Worm (Caenorhabditis elegans): ENCODE data around the gene PDB1.1.

PDB1.1 gene

DNA sequence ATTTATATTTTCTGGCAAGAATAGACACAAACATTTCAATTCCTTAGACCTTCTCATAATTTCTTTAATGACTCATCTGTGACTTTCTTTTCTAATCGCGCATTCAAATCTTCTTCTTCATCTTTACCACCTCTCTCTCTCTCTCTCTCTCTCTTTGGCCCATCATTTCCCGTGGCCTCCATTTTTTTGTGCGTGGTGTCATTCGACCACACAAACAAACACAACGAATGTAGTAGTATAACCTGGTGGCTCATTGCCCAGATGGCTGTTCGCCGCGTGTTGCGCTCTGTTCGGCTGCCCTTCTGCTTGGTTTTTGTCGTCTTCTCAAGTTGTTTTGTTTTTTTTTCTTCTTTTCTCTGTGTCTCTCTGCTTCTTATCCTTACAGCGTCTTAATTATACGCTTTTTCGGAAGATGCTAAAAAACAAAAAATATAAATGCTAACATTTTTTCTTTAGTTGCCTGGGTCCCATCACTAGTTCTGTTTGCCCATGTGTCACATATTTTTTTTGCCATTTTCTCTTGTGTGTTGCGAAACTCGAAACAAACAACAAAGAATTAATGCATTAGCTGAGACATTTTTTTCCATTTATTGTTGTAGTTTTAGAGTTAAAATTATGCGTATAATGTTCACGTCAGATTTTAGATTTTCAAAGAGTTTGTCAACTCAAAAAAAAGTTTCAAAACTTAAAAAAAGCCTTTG lies 18.7 kb upstream of the PDB1.1 start (continued):
- no peak for TF ChIP-seq nhr-43 (tag; optimal IDR thresholded peaks at IDR 0.05; ENCODE audit: poor library complexity, severe bottlenecking)
- no peak for TF ChIP-seq lsy-12 (tag; optimal IDR thresholded peaks at IDR 0.05)
- TF ChIP-seq ztf-11 (tag; optimal IDR thresholded peaks at IDR 0.05) = no peak
- TF ChIP-seq R02D3.7 (tag; optimal IDR thresholded peaks at IDR 0.05) = no peak
- TF ChIP-seq ceh-28 (tag; optimal IDR thresholded peaks at IDR 0.05) = no peak
- TF ChIP-seq ZK546.5 (tag; optimal IDR thresholded peaks at IDR 0.05) = no peak
- no peak for TF ChIP-seq lin-15B (tag; optimal IDR thresholded peaks at IDR 0.05)
- no peak for TF ChIP-seq ceh-9 (tag; optimal IDR thresholded peaks at IDR 0.05)
- no peak for TF ChIP-seq elt-2 (tag; optimal IDR thresholded peaks at IDR 0.05)
- no peak for TF ChIP-seq snpc-4 (tag; optimal IDR thresholded peaks at IDR 0.05)

DNA sequence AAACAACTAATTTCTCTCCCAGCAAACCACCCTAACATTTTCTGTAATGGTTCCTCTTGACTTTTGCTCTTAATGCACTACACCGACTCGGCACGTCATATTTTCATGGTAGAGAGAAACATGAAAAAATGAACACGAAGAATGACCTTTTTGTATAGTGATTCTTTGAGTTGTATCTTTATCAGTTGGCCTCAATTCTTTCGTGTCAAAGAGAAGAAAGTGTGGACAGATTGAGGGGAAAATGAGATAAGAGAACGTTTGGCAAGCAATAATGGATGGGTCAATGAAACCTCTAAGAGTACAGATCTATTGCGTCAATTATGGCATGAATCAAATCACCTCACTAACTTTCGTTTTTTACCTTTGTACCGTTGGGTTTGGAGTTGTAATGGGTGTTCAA lies 17.1 kb upstream of the PDB1.1 start:
- no peak for TF ChIP-seq lin-39 (tag; optimal IDR thresholded peaks at IDR 0.05)
- TF ChIP-seq pqm-1 (tag; optimal IDR thresholded peaks at IDR 0.05) = peak; percentile 99
- TF ChIP-seq ceh-28 (tag; optimal IDR thresholded peaks at IDR 0.05) = peak; percentile 26
- TF ChIP-seq elt-3 (tag; optimal IDR thresholded peaks at IDR 0.05) = peak in 1 of 3 experiments; percentile 59
- TF ChIP-seq elt-2 (tag; optimal IDR thresholded peaks at IDR 0.05) = peak; percentile 91
- no peak for TF ChIP-seq R02D3.7 (tag; optimal IDR thresholded peaks at IDR 0.05)
- TF ChIP-seq jun-1 (tag; optimal IDR thresholded peaks at IDR 0.05) = peak; percentile 17
- peak; percentile 39 for TF ChIP-seq nhr-25 (tag; optimal IDR thresholded peaks at IDR 0.05)

DNA sequence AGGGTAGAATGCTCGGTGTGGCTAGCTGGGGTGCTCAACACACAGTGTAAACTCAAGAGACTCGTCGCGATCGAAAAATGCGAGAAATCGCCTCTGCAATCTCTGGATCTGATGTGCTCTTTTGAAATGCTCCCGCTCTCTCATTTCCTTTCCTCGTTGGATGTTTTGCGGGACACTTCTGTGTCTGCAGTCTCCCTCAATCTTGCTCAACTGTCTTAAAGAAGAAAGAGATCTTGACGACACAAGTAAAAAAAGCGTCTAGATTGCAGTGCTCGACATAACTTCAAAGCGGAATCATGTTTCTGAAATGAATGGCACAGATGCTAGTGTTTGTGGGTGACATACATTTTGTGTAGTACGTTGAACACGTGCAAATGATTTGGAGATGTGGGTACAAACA lies 14.7 kb upstream of the PDB1.1 start:
- no peak for TF ChIP-seq nhr-12 (tag; optimal IDR thresholded peaks at IDR 0.05)
- no peak for TF ChIP-seq elt-2 (tag; optimal IDR thresholded peaks at IDR 0.05)
- TF ChIP-seq pha-4 (tag; optimal IDR thresholded peaks at IDR 0.05) = peak; percentile 24

- TF ChIP-seq lin-39 (tag; optimal IDR thresholded peaks at IDR 0.05) (no peak), ceh-28 (tag; optimal IDR thresholded peaks at IDR 0.05) (no peak), zag-1 (tag; optimal IDR thresholded peaks at IDR 0.05) (no peak)
Observed at ce11 chrX:7573572-7573628, 14.5 kb upstream of the PDB1.1 start, which contains the start of the genes unc-98 and F08C6.18. TSS of gene unc-98 (minus strand) at chrX:7573619. TSS of gene F08C6.18 (minus strand) at chrX:7573628.

DNA sequence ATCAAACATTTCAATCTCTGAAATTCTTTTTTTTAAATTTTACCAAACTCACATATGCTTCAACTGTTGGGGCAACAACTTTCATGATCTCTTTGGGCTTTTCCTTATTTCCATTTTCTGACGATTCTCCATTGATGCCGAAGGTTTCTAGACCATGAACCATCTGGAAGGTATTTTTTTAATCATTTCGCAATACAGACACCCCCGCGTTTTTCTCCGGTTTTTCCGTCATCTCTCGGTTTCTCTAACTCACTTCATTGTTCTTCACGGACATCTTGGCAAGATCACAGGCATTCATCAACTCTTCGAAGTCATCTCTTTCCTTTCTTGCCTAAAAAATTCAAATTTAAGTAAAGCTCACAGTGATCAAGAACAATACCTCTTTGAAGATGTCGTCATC lies 14.3 kb upstream of the PDB1.1 start:
- TF ChIP-seq lin-15B (tag; optimal IDR thresholded peaks at IDR 0.05) (no peak), pqm-1 (tag; optimal IDR thresholded peaks at IDR 0.05) (no peak), ceh-82 (tag; optimal IDR thresholded peaks at IDR 0.05) (no peak), elt-1 (tag; optimal IDR thresholded peaks at IDR 0.05) (no peak), nhr-23 (tag; optimal IDR thresholded peaks at IDR 0.05) (no peak), nhr-76 (tag; optimal IDR thresholded peaks at IDR 0.05) (no peak), nhr-43 (tag; optimal IDR thresholded peaks at IDR 0.05; ENCODE audit: poor library complexity, severe bottlenecking) (no peak), ztf-4 (tag; optimal IDR thresholded peaks at IDR 0.05) (no peak), ztf-11 (tag; optimal IDR thresholded peaks at IDR 0.05) (no peak), nhr-12 (tag; optimal IDR thresholded peaks at IDR 0.05) (no peak), ceh-16 (tag; optimal IDR thresholded peaks at IDR 0.05) (no peak), ceh-9 (tag; optimal IDR thresholded peaks at IDR 0.05) (no peak), lsy-12 (tag; optimal IDR thresholded peaks at IDR 0.05) (no peak), aly-2 (tag; optimal IDR thresholded peaks at IDR 0.05) (no peak), mml-1 (tag; optimal IDR thresholded peaks at IDR 0.05) (no peak), nhr-11 (tag; optimal IDR thresholded peaks at IDR 0.05) (no peak), ZK546.5 (tag; optimal IDR thresholded peaks at IDR 0.05) (no peak), skn-1 (tag; optimal IDR thresholded peaks at IDR 0.05) (no peak), hmg-11 (tag; optimal IDR thresholded peaks at IDR 0.05) (no peak)

DNA sequence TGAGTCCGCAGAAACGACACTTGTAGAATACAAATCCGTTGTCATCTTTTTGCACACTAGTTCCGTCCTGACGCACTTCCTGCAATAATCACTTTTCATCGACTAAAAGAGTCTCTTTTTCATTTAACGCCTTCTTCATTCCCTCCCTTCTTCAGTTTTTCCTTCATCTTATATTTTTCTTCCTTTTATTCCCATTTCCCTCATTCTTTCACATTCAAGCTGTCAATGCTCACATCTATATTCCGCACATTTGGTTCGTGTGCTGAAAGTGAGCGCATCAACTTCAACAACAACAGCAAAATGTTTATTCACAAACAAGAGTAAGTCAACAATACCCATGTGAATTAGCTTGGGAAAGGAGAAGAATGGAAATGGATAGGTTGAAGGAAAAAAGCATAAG lies 13.2 kb upstream of the PDB1.1 start, which contains the start of gene pcyt-1:
TSS of gene pcyt-1 (plus strand) at position 301 of the 400 bp plus-strand sequence.
- TF ChIP-seq nhr-12 (tag; optimal IDR thresholded peaks at IDR 0.05) (no peak), nhr-77 (tag; optimal IDR thresholded peaks at IDR 0.05) (no peak), daf-12 (tag; optimal IDR thresholded peaks at IDR 0.05) (no peak)
